Worm (Caenorhabditis elegans) whole organism, L4/young adult: ENCODE measurements around the gene E01G4.3.
A peak's percentile ranks its signal among the peaks of the same experiment; 100 is the strongest.

ENCODE experiments used
- W03F9.2 ChIP-seq: fragments of 150-350 bp; optimal IDR thresholded peaks from 2 replicates; lab custom pipeline; 2014; ENCODE audit warnings: missing biosample characterization, missing genetic modification characterization
- dao-5 ChIP-seq: sonication (generic microtip); optimal IDR thresholded peaks from 2 replicates; lab custom pipeline; 2016; ENCODE audit warnings: missing genotype, missing genetic modification characterization, moderate library complexity, missing compliant biosample characterization
- him-1 ChIP-seq: sonication (generic microtip); optimal IDR thresholded peaks from 2 replicates; lab custom pipeline; 2016; ENCODE audit warnings: missing genotype, missing genetic modification reagents, missing genetic modification characterization, missing compliant biosample characterization

ce11 chrII:13461604-13462375, 7.6 kb downstream of the E01G4.3 start:
- TF ChIP-seq W03F9.2 (tag; lab: Kevin White, UChicago) = peak; percentile 12
- TF ChIP-seq him-1 = no peak
- TF ChIP-seq dao-5 = no peak
